Fruit fly (Drosophila melanogaster): Measurements from ENCODE around the gene Ufsp2.

Gene Ufsp2

dm6 chr3L:15536550-15536949 lies 39.8 kb upstream of the Ufsp2 start:
- TF ChIP-seq CTCF (optimal IDR thresholded peaks at IDR 0.05) (no peak), CG8478 (optimal IDR thresholded peaks at IDR 0.05) (no peak)

- TF ChIP-seq CTCF (optimal IDR thresholded peaks at IDR 0.05) (no peak), CG8478 (optimal IDR thresholded peaks at IDR 0.05) (no peak)
These were observed 38.3 kb upstream of the Ufsp2 start for dm6 chr3L:15537916-15538581.

- no peak for TF ChIP-seq CG8478 (optimal IDR thresholded peaks at IDR 0.05)
- TF ChIP-seq CTCF (optimal IDR thresholded peaks at IDR 0.05) = no peak
These were observed 37.5 kb upstream of the Ufsp2 start for dm6 chr3L:15538582-15539490.

dm6 chr3L:15539903-15540409 lies 36.4 kb upstream of the Ufsp2 start:
- TF ChIP-seq CG8478 (optimal IDR thresholded peaks at IDR 0.05) (no peak), CTCF (optimal IDR thresholded peaks at IDR 0.05) (no peak)

- no peak for TF ChIP-seq CG8478 (optimal IDR thresholded peaks at IDR 0.05)
- TF ChIP-seq CTCF (optimal IDR thresholded peaks at IDR 0.05) = no peak
These were observed 35.7 kb upstream of the Ufsp2 start for dm6 chr3L:15540682-15541081.

dm6 chr3L:15541281-15541680 lies 35.1 kb upstream of the Ufsp2 start:
- TF ChIP-seq CG8478 (optimal IDR thresholded peaks at IDR 0.05) (no peak), CTCF (optimal IDR thresholded peaks at IDR 0.05) (no peak)

dm6 chr3L:15543049-15543448 lies 33.3 kb upstream of the Ufsp2 start:
- TF ChIP-seq CTCF (optimal IDR thresholded peaks at IDR 0.05) = no peak
- no peak for TF ChIP-seq CG8478 (optimal IDR thresholded peaks at IDR 0.05)

dm6 chr3L:15543467-15543866 lies 32.9 kb upstream of the Ufsp2 start:
- no peak for TF ChIP-seq CTCF (optimal IDR thresholded peaks at IDR 0.05)
- TF ChIP-seq CG8478 (optimal IDR thresholded peaks at IDR 0.05) = no peak

- TF ChIP-seq CG8478 (optimal IDR thresholded peaks at IDR 0.05) = no peak
- TF ChIP-seq CTCF (optimal IDR thresholded peaks at IDR 0.05) = no peak
These were observed 31.6 kb upstream of the Ufsp2 start for dm6 chr3L:15544455-15545415.

dm6 chr3L:15547187-15547790 lies 29.1 kb upstream of the Ufsp2 start:
- TF ChIP-seq CG8478 (optimal IDR thresholded peaks at IDR 0.05) = no peak
- TF ChIP-seq CTCF (optimal IDR thresholded peaks at IDR 0.05) = no peak

- TF ChIP-seq CG8478 (optimal IDR thresholded peaks at IDR 0.05) (no peak), CTCF (optimal IDR thresholded peaks at IDR 0.05) (no peak)
These were observed 27.5 kb upstream of the Ufsp2 start for dm6 chr3L:15548843-15549242.

dm6 chr3L:15553993-15554644 lies 22.3 kb upstream of the Ufsp2 start, which contains the start of gene AGO2:
Gene AGO2, plus strand, starts transcription at chr3L:15554113.
- TF ChIP-seq CG8478 (optimal IDR thresholded peaks at IDR 0.05) = no peak
- TF ChIP-seq CTCF (optimal IDR thresholded peaks at IDR 0.05) = peak; percentile 54 to 67

dm6 chr3L:15562727-15563057 lies 13.7 kb upstream of the Ufsp2 start:
- TF ChIP-seq CG8478 (optimal IDR thresholded peaks at IDR 0.05) (no peak), CTCF (optimal IDR thresholded peaks at IDR 0.05) (no peak)

All from S2 (cell line).